Fruit fly (Drosophila melanogaster) whole organism, wandering third instar larva: ENCODE measurements around the gene CG7945.
A peak's percentile ranks its signal among the peaks of the same experiment; 100 is the strongest.

Experiments
- Abd-B ChIP-seq: fragments of >200 bp; optimal IDR thresholded peaks from 2 replicates; lab custom pipeline; 2017; ENCODE audit warnings: missing biosample characterization, missing genetic modification characterization
- CG32264 ChIP-seq: fragments of 200-800 bp; sonication (Bioruptor generic); optimal IDR thresholded peaks from 2 replicates; lab custom pipeline; 2016; ENCODE audit warnings: missing biosample characterization, missing genetic modification characterization
- CG9705 ChIP-seq: fragments of 200-800 bp; sonication (Bioruptor generic); optimal IDR thresholded peaks from 2 replicates; lab custom pipeline; 2018; ENCODE audit warnings: missing biosample characterization, mild to moderate bottlenecking, missing genetic modification characterization
- CrebA ChIP-seq: fragments of 200-800 bp; sonication (Bioruptor generic); optimal IDR thresholded peaks from 2 replicates; lab custom pipeline; 2016; ENCODE audit warnings: missing biosample characterization, mild to moderate bottlenecking, missing genetic modification characterization, borderline replicate concordance
- Dfd ChIP-seq: fragments of >200 bp; optimal IDR thresholded peaks from 2 replicates; lab custom pipeline; 2017; ENCODE audit warnings: missing biosample characterization, missing genetic modification characterization
- Dif ChIP-seq: fragments of 200-275, 200-300 bp; sonication (Bioruptor generic); optimal IDR thresholded peaks from 2 replicates; lab custom pipeline; 2018; ENCODE audit warnings: missing biosample characterization, missing genetic modification characterization; ENCODE audit not compliant: partially characterized antibody
- GATAd ChIP-seq: sonication (Bioruptor generic); optimal IDR thresholded peaks from 2 replicates; lab custom pipeline; 2016; ENCODE audit warnings: missing biosample characterization, missing genetic modification characterization
- HLH106 ChIP-seq: fragments of 200-800 bp; optimal IDR thresholded peaks from 3 replicates; lab custom pipeline; 2019; ENCODE audit warnings: missing biosample characterization, mild to moderate bottlenecking, missing genetic modification characterization, moderate library complexity
- Hnf4 ChIP-seq: fragments of 200-800 bp; sonication (Bioruptor generic); optimal IDR thresholded peaks from 2 replicates; lab custom pipeline; 2016; ENCODE audit warnings: missing biosample characterization, mild to moderate bottlenecking, missing genetic modification characterization
- Hr78 ChIP-seq: fragments of >200 bp; optimal IDR thresholded peaks from 2 replicates; lab custom pipeline; 2017; ENCODE audit warnings: missing biosample characterization, missing genetic modification characterization
- Hr83 ChIP-seq: fragments of 200-300 bp; sonication (Bioruptor generic); optimal IDR thresholded peaks from 2 replicates; lab custom pipeline; 2016; ENCODE audit warnings: missing biosample characterization, mild to moderate bottlenecking, missing genetic modification characterization, moderate library complexity; ENCODE audit not compliant: poor library complexity, severe bottlenecking
- Jra ChIP-seq: sonication (Bioruptor generic); optimal IDR thresholded peaks from 2 replicates; lab custom pipeline; 2016; ENCODE audit warnings: missing biosample characterization, missing genetic modification characterization
- Mio ChIP-seq: sonication (Bioruptor generic); optimal IDR thresholded peaks from 2 replicates; lab custom pipeline; 2016; ENCODE audit warnings: missing biosample characterization, missing genetic modification characterization
- Myc ChIP-seq: fragments of >200 bp; optimal IDR thresholded peaks from 2 replicates; lab custom pipeline; 2017
- N ChIP-seq: fragments of >200 bp; optimal IDR thresholded peaks from 2 replicates; lab custom pipeline; 2018; ENCODE audit warnings: missing biosample characterization, missing external identifiers, missing genetic modification characterization
- OdsH ChIP-seq: fragments of 200-800 bp; sonication (Bioruptor generic); optimal IDR thresholded peaks from 2 replicates; lab custom pipeline; 2016; ENCODE audit warnings: missing biosample characterization, mild to moderate bottlenecking, missing genetic modification characterization
- Rel ChIP-seq, 2 experiments: fragments of 200-800 bp; sonication (Bioruptor generic) in 1 of 2; optimal IDR thresholded peaks; 2 replicates in 1 of 2; 3 replicates in 1 of 2; lab custom pipeline; 2016 to 2019; ENCODE audit warnings: mild to moderate bottlenecking in 2 of 2, missing biosample characterization in 2 of 2, missing genetic modification characterization in 2 of 2, moderate library complexity in 1 of 2
- Sp1 ChIP-seq: fragments of 200-800 bp; sonication (Bioruptor generic); optimal IDR thresholded peaks from 3 replicates; lab custom pipeline; 2019; ENCODE audit warnings: missing biosample characterization, mild to moderate bottlenecking, missing genetic modification characterization, moderate library complexity
- Vsx2 ChIP-seq: fragments of 200-300, 225-300 bp; sonication (Bioruptor generic); optimal IDR thresholded peaks from 2 replicates; lab custom pipeline; 2018; ENCODE audit warnings: missing biosample characterization, missing genetic modification characterization; ENCODE audit not compliant: partially characterized antibody
- br ChIP-seq: fragments of 200-800 bp; sonication (Bioruptor generic); optimal IDR thresholded peaks from 2 replicates; lab custom pipeline; 2016; ENCODE audit warnings: missing biosample characterization, missing genetic modification characterization
- brk ChIP-seq: fragments of 200-800 bp; sonication (Bioruptor generic); optimal IDR thresholded peaks from 2 replicates; lab custom pipeline; 2016; ENCODE audit warnings: missing biosample characterization, mild to moderate bottlenecking, missing genetic modification characterization
- dl ChIP-seq, 2 experiments: fragments of 175-275, 200-275 bp in 1 of 2; fragments of 200-275 bp in 1 of 2; sonication (Bioruptor generic); optimal IDR thresholded peaks; lab custom pipeline; 2018; ENCODE audit warnings: mild to moderate bottlenecking in 2 of 2, missing biosample characterization in 2 of 2, missing genetic modification characterization in 2 of 2, moderate library complexity in 2 of 2; ENCODE audit not compliant: partially characterized antibody in 2 of 2, insufficient read depth in 1 of 2
- dmrt93B ChIP-seq: fragments of 200-800 bp; sonication (Bioruptor generic); optimal IDR thresholded peaks from 2 replicates; lab custom pipeline; 2018; ENCODE audit warnings: missing biosample characterization, mild to moderate bottlenecking, missing genetic modification characterization
- dsf ChIP-seq: sonication (Bioruptor generic); optimal IDR thresholded peaks from 2 replicates; lab custom pipeline; 2016; ENCODE audit warnings: missing biosample characterization, missing genetic modification characterization, borderline replicate concordance
- ey ChIP-seq: fragments of 200-800 bp; sonication (Bioruptor generic); optimal IDR thresholded peaks from 2 replicates; lab custom pipeline; 2016; ENCODE audit warnings: missing biosample characterization, missing genetic modification characterization
- foxo ChIP-seq, 2 experiments: fragments of 200-800 bp; sonication (Bioruptor generic); optimal IDR thresholded peaks; 2 replicates in 1 of 2; 3 replicates in 1 of 2; lab custom pipeline; 2016 to 2017; ENCODE audit warnings: missing biosample characterization in 2 of 2, missing genetic modification characterization in 2 of 2
- fru ChIP-seq: fragments of 200-800 bp; sonication (Bioruptor generic); optimal IDR thresholded peaks from 3 replicates; lab custom pipeline; 2016; ENCODE audit warnings: missing biosample characterization, mild to moderate bottlenecking, missing genetic modification characterization
- h ChIP-seq: fragments of 200-800 bp; sonication (Bioruptor generic); optimal IDR thresholded peaks from 3 replicates; lab custom pipeline; 2016; ENCODE audit warnings: missing biosample characterization, mild to moderate bottlenecking, missing genetic modification characterization
- jim ChIP-seq: fragments of 175-275, 200-325 bp; sonication (Bioruptor generic); optimal IDR thresholded peaks from 2 replicates; lab custom pipeline; 2016; ENCODE audit warnings: missing biosample characterization, mild to moderate bottlenecking, missing genetic modification characterization
- lola ChIP-seq: fragments of >200 bp; optimal IDR thresholded peaks from 2 replicates; lab custom pipeline; 2017; ENCODE audit warnings: missing biosample characterization, missing genetic modification characterization
- pan ChIP-seq: fragments of >200 bp; optimal IDR thresholded peaks from 2 replicates; lab custom pipeline; 2017
- psq ChIP-seq: fragments of 200-800 bp; sonication (Bioruptor generic); optimal IDR thresholded peaks from 3 replicates; lab custom pipeline; 2017; ENCODE audit warnings: missing biosample characterization, mild to moderate bottlenecking, missing genetic modification characterization, moderate library complexity
- rgr ChIP-seq: fragments of 200-800 bp; sonication (Bioruptor generic); optimal IDR thresholded peaks from 3 replicates; lab custom pipeline; 2016; ENCODE audit warnings: missing biosample characterization, mild to moderate bottlenecking, missing genetic modification characterization
- sage ChIP-seq: fragments of 200-800 bp; sonication (Bioruptor generic); optimal IDR thresholded peaks from 2 replicates; lab custom pipeline; 2016; ENCODE audit warnings: missing biosample characterization, mild to moderate bottlenecking, missing genetic modification characterization
- sv ChIP-seq: fragments of 200-800 bp; sonication (Bioruptor generic); optimal IDR thresholded peaks from 3 replicates; lab custom pipeline; 2016; ENCODE audit warnings: missing biosample characterization, missing genetic modification characterization
- tai ChIP-seq: sonication (Bioruptor generic); optimal IDR thresholded peaks from 2 replicates; lab custom pipeline; 2016; ENCODE audit warnings: missing biosample characterization, missing genetic modification characterization
- usp ChIP-seq: fragments of >200 bp; optimal IDR thresholded peaks from 2 replicates; lab custom pipeline; 2017; ENCODE audit warnings: missing biosample characterization, missing genetic modification characterization
- woc ChIP-seq: sonication (Bioruptor generic); optimal IDR thresholded peaks from 2 replicates; lab custom pipeline; 2016; ENCODE audit warnings: missing biosample characterization, mild to moderate bottlenecking, missing genetic modification characterization

CG7945 gene

DNA sequence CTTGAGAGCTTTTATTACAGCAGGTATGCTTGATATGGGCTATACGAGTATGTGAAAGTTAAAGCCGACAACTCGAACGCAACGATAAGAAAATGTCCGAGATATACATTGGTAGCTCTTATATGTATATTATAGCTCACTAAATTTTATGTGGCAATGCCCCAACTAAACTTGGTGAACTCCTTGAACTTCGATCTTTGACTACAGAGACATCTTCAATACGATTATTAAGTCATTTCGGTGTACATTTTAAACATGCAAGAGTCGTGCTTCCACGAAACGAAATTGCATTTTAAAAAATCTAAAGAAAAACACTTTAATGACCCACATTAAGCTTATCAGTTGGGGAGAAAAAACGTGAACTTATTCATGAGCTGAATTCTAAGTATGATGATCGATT is 12.6 kb upstream of the CG7945 start:
- TF ChIP-seq CG9705, result no peak
- no peak for TF ChIP-seq Vsx2
- no peak for TF ChIP-seq Myc (lab: Kevin White, UChicago)
- no peak for TF ChIP-seq woc (GFP tag; lab: Kevin White, UChicago)
- no peak for TF ChIP-seq Hnf4 (GFP tag; lab: Kevin White, UChicago)
- TF ChIP-seq sage (GFP tag; lab: Kevin White, UChicago), result no peak
- TF ChIP-seq Hr83, result no peak
- no peak for TF ChIP-seq pan (lab: Kevin White, UChicago)
- no peak for TF ChIP-seq jim (GFP tag; lab: Kevin White, UChicago)
- TF ChIP-seq Dfd (GFP tag; lab: Kevin White, UChicago), result no peak
- TF ChIP-seq usp (GFP tag; lab: Kevin White, UChicago), result no peak
- no peak for TF ChIP-seq CrebA (GFP tag; lab: Kevin White, UChicago)
- no peak for TF ChIP-seq Jra
- TF ChIP-seq h (GFP tag; lab: Kevin White, UChicago), result no peak
- no peak for TF ChIP-seq Mio (GFP tag; lab: Kevin White, UChicago)
- no peak for TF ChIP-seq Dif (GFP tag; lab: Kevin White, UChicago)
- TF ChIP-seq Sp1 (GFP tag; lab: Kevin White, UChicago), result no peak
- no peak for TF ChIP-seq dsf (GFP tag; lab: Kevin White, UChicago)
- TF ChIP-seq foxo (GFP tag; optimal IDR thresholded peaks at IDR 0.05; lab: Kevin White, UChicago), result no peak
- no peak for TF ChIP-seq Rel (GFP tag; optimal IDR thresholded peaks at IDR 0.05; lab: Kevin White, UChicago)
- no peak for TF ChIP-seq Rel (tag; optimal IDR thresholded peaks at IDR 0.05; lab: Kevin White, UChicago)

DNA sequence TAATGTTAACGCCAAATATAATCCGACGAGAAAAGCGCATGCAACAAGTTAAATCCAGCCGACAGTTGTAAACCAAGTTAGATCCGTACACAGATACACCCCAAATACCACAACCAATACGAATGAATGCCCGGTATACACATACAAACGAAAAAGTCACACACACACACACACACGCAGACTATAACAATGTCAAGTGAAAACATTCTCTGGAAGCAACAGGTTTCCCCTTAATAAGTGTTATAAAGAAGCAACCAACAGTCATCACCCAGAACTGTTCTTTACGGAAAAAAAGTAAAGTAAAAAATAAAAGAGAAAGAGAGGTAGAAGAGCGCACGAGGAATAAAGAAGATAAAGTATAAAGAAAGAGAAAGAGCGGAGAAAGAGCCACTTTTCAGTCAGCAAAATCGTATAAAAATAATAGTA is 11.9 kb upstream of the CG7945 start:
- no peak for TF ChIP-seq dsf (GFP tag; lab: Kevin White, UChicago)
- TF ChIP-seq N, result peak; percentile 44
- TF ChIP-seq Rel (GFP tag; optimal IDR thresholded peaks at IDR 0.05; lab: Kevin White, UChicago), result no peak
- peak; percentile 77 for TF ChIP-seq Rel (tag; optimal IDR thresholded peaks at IDR 0.05; lab: Kevin White, UChicago)
- TF ChIP-seq woc (GFP tag; lab: Kevin White, UChicago), result peak; percentile 20
- TF ChIP-seq dl (GFP tag; optimal IDR thresholded peaks at IDR 0.05; lab: Kevin White, UChicago; ENCODE audit: insufficient read depth in 1 of 2, partially characterized antibody in 2 of 2), result peak in 1 of 2 experiments; percentile 51

DNA sequence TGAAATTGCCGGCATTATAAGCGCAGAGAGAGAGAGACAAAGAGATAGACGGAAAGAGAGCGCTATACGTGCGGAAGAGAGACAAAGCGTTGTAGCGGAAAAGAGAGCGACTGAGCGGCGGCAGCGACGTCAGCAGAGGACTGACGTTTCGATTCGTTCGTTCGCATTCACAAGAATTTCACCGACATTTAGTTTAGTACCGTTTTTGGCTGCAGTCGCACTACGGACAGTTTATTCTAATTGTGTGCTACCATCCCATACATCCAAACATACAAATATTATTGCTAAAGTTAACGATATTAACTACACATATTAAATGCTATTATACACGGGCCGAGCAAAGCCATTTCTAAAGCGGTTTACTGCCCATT is 11.3 kb upstream of the CG7945 start, which contains the start of gene CrebA:
Gene CrebA (plus strand): TSS at position 168 of the 371 bp plus-strand sequence.
- TF ChIP-seq CG32264 (no peak), woc (GFP tag; lab: Kevin White, UChicago) (no peak), usp (GFP tag; lab: Kevin White, UChicago) (no peak), N (no peak), Dif (GFP tag; lab: Kevin White, UChicago) (peak; percentile 91), Rel (GFP tag; optimal IDR thresholded peaks at IDR 0.05; lab: Kevin White, UChicago) (no peak), Rel (tag; optimal IDR thresholded peaks at IDR 0.05; lab: Kevin White, UChicago) (peak; percentile 18), HLH106 (tag; lab: Kevin White, UChicago) (no peak), dl (GFP tag; optimal IDR thresholded peaks at IDR 0.05; lab: Kevin White, UChicago; ENCODE audit: insufficient read depth in 1 of 2, partially characterized antibody in 2 of 2) (peak; percentile 83 to 89), Jra (no peak), OdsH (GFP tag; lab: Kevin White, UChicago) (no peak), Vsx2 (peak; percentile 81), Hr83 (peak; percentile 80), sv (no peak), Sp1 (GFP tag; lab: Kevin White, UChicago) (no peak), h (GFP tag; lab: Kevin White, UChicago) (no peak), dsf (GFP tag; lab: Kevin White, UChicago) (no peak), ey (GFP tag; lab: Kevin White, UChicago) (no peak), tai (GFP tag; lab: Kevin White, UChicago) (no peak), GATAd (GFP tag; lab: Kevin White, UChicago) (no peak), sage (GFP tag; lab: Kevin White, UChicago) (peak; percentile 31), CG9705 (no peak), Hnf4 (GFP tag; lab: Kevin White, UChicago) (no peak), jim (GFP tag; lab: Kevin White, UChicago) (no peak), lola (no peak), br (no peak), Dfd (GFP tag; lab: Kevin White, UChicago) (no peak), Abd-B (GFP tag; lab: Kevin White, UChicago) (no peak), Mio (GFP tag; lab: Kevin White, UChicago) (no peak), foxo (GFP tag; optimal IDR thresholded peaks at IDR 0.05; lab: Kevin White, UChicago) (no peak), psq (GFP tag; lab: Kevin White, UChicago) (no peak), rgr (GFP tag; lab: Kevin White, UChicago) (no peak), Hr78 (GFP tag; lab: Kevin White, UChicago) (no peak), fru (GFP tag; lab: Kevin White, UChicago) (no peak), CrebA (GFP tag; lab: Kevin White, UChicago) (no peak), pan (lab: Kevin White, UChicago) (no peak), dmrt93B (GFP tag; lab: Kevin White, UChicago) (no peak), Myc (lab: Kevin White, UChicago) (no peak), brk (GFP tag; lab: Kevin White, UChicago) (no peak)
